Fruit fly (Drosophila melanogaster): ENCODE results near the gene CG32573.
A peak's percentile ranks its signal among the peaks of the same experiment; 100 is the strongest.

dm6 chrX:16633181-16633957, 17.8 kb upstream of the CG32573 start:
- peak; percentile 34; the same call in 1 of the 2 replicates for TF ChIP-seq CG12605 (GFP tag; IDR thresholded peaks at IDR 0.05)
- no peak for TF ChIP-seq CG10348 (GFP tag; IDR thresholded peaks at IDR 0.05)
- TF ChIP-seq Ets98B (GFP tag; IDR thresholded peaks at IDR 0.05) = peak; percentile 30; the same call in 1 of the 2 replicates
- peak; percentile 2; the same call in 1 of the 2 replicates for TF ChIP-seq rn (GFP tag; IDR thresholded peaks at IDR 0.05)
- TF ChIP-seq CG17806 (tag; optimal IDR thresholded peaks at IDR 0.05) = no peak
- TF ChIP-seq Snoo (tag; optimal IDR thresholded peaks at IDR 0.05) = no peak
- TF ChIP-seq gl (tag; optimal IDR thresholded peaks at IDR 0.05) = peak; percentile 63
- TF ChIP-seq EcR (GFP tag; optimal IDR thresholded peaks at IDR 0.05) = peak; percentile 32
- no peak for TF ChIP-seq Pif1A (GFP tag; optimal IDR thresholded peaks at IDR 0.05)
- no peak for TF ChIP-seq D1 (tag; optimal IDR thresholded peaks at IDR 0.05)
- TF ChIP-seq CG34367 (tag; optimal IDR thresholded peaks at IDR 0.05) = no peak
- TF ChIP-seq CG8159 (tag; optimal IDR thresholded peaks at IDR 0.05) = peak; percentile 21
- TF ChIP-seq fd96Ca (GFP tag; IDR thresholded peaks at IDR 0.05) = peak; percentile 66; the same call in 2 of the 3 replicates
